Fruit fly (Drosophila melanogaster) whole organism, embryonic: ENCODE results near the gene CG3630.
A peak's percentile ranks its signal among the peaks of the same experiment; 100 is the strongest.

Experiments used
- Atf-2 ChIP-seq: fragments of 200-800 bp; sonication (Bioruptor generic); optimal IDR thresholded peaks from 2 replicates; lab custom pipeline; 2016; ENCODE audit warnings: missing biosample characterization, missing genetic modification characterization
- Atf3 ChIP-seq: fragments of 200-800 bp; sonication (Bioruptor generic); optimal IDR thresholded peaks from 3 replicates; lab custom pipeline; 2016; ENCODE audit warnings: missing biosample characterization, missing genetic modification characterization
- Bdp1 ChIP-seq: fragments of 200-800 bp; sonication (Bioruptor generic); optimal IDR thresholded peaks from 3 replicates; lab custom pipeline; 2016; ENCODE audit warnings: missing biosample characterization, missing genetic modification characterization
- CG10147 ChIP-seq: fragments of 200-800 bp; sonication (Bioruptor generic); optimal IDR thresholded peaks from 2 replicates; lab custom pipeline; 2019; ENCODE audit warnings: missing biosample characterization, mild to moderate bottlenecking, missing genetic modification characterization, moderate library complexity
- CG10959 ChIP-seq: fragments of 200-800 bp; sonication (Bioruptor generic); IDR thresholded peaks from 2 replicates; pipeline ENCODE4 v1.3.6; 2022; ENCODE audit warnings: missing biosample characterization, missing genetic modification characterization
- CG11398 ChIP-seq: fragments of 200-800 bp; sonication (Bioruptor generic); optimal IDR thresholded peaks from 2 replicates; lab custom pipeline; 2016; ENCODE audit warnings: missing biosample characterization, missing genetic modification characterization
- CG12299 ChIP-seq: fragments of 200-800 bp; sonication (Bioruptor generic); optimal IDR thresholded peaks from 2 replicates; lab custom pipeline; 2018; ENCODE audit warnings: missing biosample characterization, mild to moderate bottlenecking, missing genetic modification characterization
- CG13424 ChIP-seq: fragments of 200-800 bp; sonication (Bioruptor generic); optimal IDR thresholded peaks from 2 replicates; lab custom pipeline; 2019; ENCODE audit warnings: missing biosample characterization, mild to moderate bottlenecking, missing genetic modification characterization, moderate library complexity
- CG16813 ChIP-seq: fragments of 200-800 bp; sonication (Bioruptor generic); IDR thresholded peaks from 3 replicates; pipeline ENCODE4 v1.3.6; 2022; ENCODE audit warnings: missing biosample characterization, missing genetic modification characterization; ENCODE audit not compliant: partially characterized antibody
- CG17328 ChIP-seq: fragments of 200-800 bp; sonication (Bioruptor generic); IDR thresholded peaks from 2 replicates; pipeline ENCODE4 v1.3.6; 2022; ENCODE audit warnings: missing biosample characterization, missing genetic modification characterization
- CG17612 ChIP-seq: fragments of 200-800 bp; sonication (Bioruptor generic); IDR thresholded peaks from 2 replicates; pipeline ENCODE4 v1.3.6; 2022; ENCODE audit warnings: missing biosample characterization, missing genetic modification characterization
- CG2116 ChIP-seq: fragments of 200-800 bp; sonication (Bioruptor generic); optimal IDR thresholded peaks from 3 replicates; lab custom pipeline; 2018; ENCODE audit warnings: missing biosample characterization, mild to moderate bottlenecking, missing genetic modification characterization
- CG2712 ChIP-seq: fragments of 200-800 bp; optimal IDR thresholded peaks from 3 replicates; lab custom pipeline; 2019; ENCODE audit warnings: missing biosample characterization, mild to moderate bottlenecking, missing genetic modification characterization, moderate library complexity
- CG32772 ChIP-seq: fragments of 200-800 bp; sonication (Bioruptor generic); IDR thresholded peaks from 2 replicates; pipeline ENCODE4 v1.3.6; 2022; ENCODE audit warnings: missing biosample characterization, missing genetic modification characterization
- CG33557 ChIP-seq: fragments of 200-800 bp; sonication (Bioruptor generic); optimal IDR thresholded peaks from 2 replicates; lab custom pipeline; 2019; ENCODE audit warnings: missing biosample characterization, mild to moderate bottlenecking, missing genetic modification characterization, moderate library complexity
- CG43689 ChIP-seq: fragments of 200-800 bp; sonication (Bioruptor generic); IDR thresholded peaks from 2 replicates; pipeline ENCODE4 v1.3.6; 2022; ENCODE audit warnings: missing biosample characterization, missing genetic modification characterization
- CG5180 ChIP-seq: fragments of 200-800 bp; sonication (Bioruptor generic); optimal IDR thresholded peaks from 3 replicates; lab custom pipeline; 2017; ENCODE audit warnings: missing biosample characterization, missing genetic modification characterization, mild to moderate bottlenecking, moderate library complexity, missing genetic modification reagents
- CG5245 ChIP-seq: fragments of 200-800 bp; sonication (Bioruptor generic); optimal IDR thresholded peaks from 3 replicates; lab custom pipeline; 2016; ENCODE audit warnings: missing biosample characterization, missing genetic modification characterization
- CG7928 ChIP-seq: fragments of 200-800 bp; sonication (Bioruptor generic); optimal IDR thresholded peaks from 2 replicates; lab custom pipeline; 2017; ENCODE audit warnings: missing biosample characterization, mild to moderate bottlenecking, missing genetic modification characterization
- Chrac-16 ChIP-seq: fragments of 200-800 bp; sonication (Bioruptor generic); optimal IDR thresholded peaks from 3 replicates; lab custom pipeline; 2016; ENCODE audit warnings: missing biosample characterization, missing genetic modification characterization
- Deaf1 ChIP-seq: fragments of 200-800 bp; optimal IDR thresholded peaks from 3 replicates; lab custom pipeline; 2019; ENCODE audit warnings: missing biosample characterization, mild to moderate bottlenecking, missing genetic modification characterization, moderate library complexity
- Dll ChIP-seq: fragments of 200-800 bp; sonication (Bioruptor generic); IDR thresholded peaks from 4 replicates; pipeline ENCODE4 v1.3.6; 2022; ENCODE audit warnings: missing biosample characterization, missing genetic modification characterization; ENCODE audit not compliant: partially characterized antibody
- Dref ChIP-seq: fragments of 200-800 bp; sonication (Bioruptor generic); IDR thresholded peaks from 2 replicates; pipeline ENCODE4 v1.3.6; 2022; ENCODE audit warnings: missing biosample characterization, missing genetic modification characterization
- Drgx ChIP-seq: fragments of 200-800 bp; sonication (Bioruptor generic); IDR thresholded peaks from 2 replicates; pipeline ENCODE4 v1.3.6; 2022; ENCODE audit warnings: missing biosample characterization, missing genetic modification characterization
- E2f1 ChIP-seq: fragments of 200-800 bp; sonication (Bioruptor generic); IDR thresholded peaks from 2 replicates; pipeline ENCODE4 v1.3.6; 2022; ENCODE audit warnings: missing biosample characterization, missing genetic modification characterization
- Fer3 ChIP-seq: fragments of 200-800 bp; sonication (Bioruptor generic); optimal IDR thresholded peaks from 2 replicates; lab custom pipeline; 2018; ENCODE audit warnings: missing biosample characterization, mild to moderate bottlenecking, missing genetic modification characterization, moderate library complexity
- Jarid2 ChIP-seq: fragments of 200-800 bp; sonication (Bioruptor generic); optimal IDR thresholded peaks from 3 replicates; lab custom pipeline; 2017; ENCODE audit warnings: mild to moderate bottlenecking, missing biosample characterization, missing genetic modification reagents, missing genetic modification characterization
- Kr ChIP-seq: fragments of 200-800 bp; sonication (Bioruptor generic); optimal IDR thresholded peaks from 2 replicates; lab custom pipeline; 2017; ENCODE audit warnings: missing biosample characterization, mild to moderate bottlenecking, missing genetic modification characterization
- MESR4 ChIP-seq: fragments of 200-800 bp; sonication (Bioruptor generic); optimal IDR thresholded peaks from 2 replicates; lab custom pipeline; 2018; ENCODE audit warnings: missing biosample characterization, mild to moderate bottlenecking, missing genetic modification characterization, moderate library complexity
- Nf-YB ChIP-seq: fragments of 200-800 bp; sonication (Bioruptor generic); optimal IDR thresholded peaks from 3 replicates; lab custom pipeline; 2019; ENCODE audit warnings: missing biosample characterization, mild to moderate bottlenecking, missing genetic modification characterization, moderate library complexity
- ato ChIP-seq: fragments of 200-800 bp; sonication (Bioruptor generic); IDR thresholded peaks from 2 replicates; pipeline ENCODE4 v1.3.6; 2022; ENCODE audit warnings: missing biosample characterization, missing genetic modification characterization; ENCODE audit not compliant: partially characterized antibody
- br ChIP-seq: fragments of >200 bp; optimal IDR thresholded peaks from 2 replicates; lab custom pipeline; 2017
- caup ChIP-seq: fragments of 200-800 bp; sonication (Bioruptor generic); optimal IDR thresholded peaks from 3 replicates; lab custom pipeline; 2017; ENCODE audit warnings: missing biosample characterization, mild to moderate bottlenecking, missing genetic modification characterization, moderate library complexity; ENCODE audit not compliant: severe bottlenecking
- chif ChIP-seq, 2 experiments: fragments of 200-800 bp; sonication (Bioruptor generic); optimal IDR thresholded peaks; 3 replicates each; lab custom pipeline; 2016; ENCODE audit warnings: missing biosample characterization in 2 of 2, missing genetic modification characterization in 2 of 2
- ci ChIP-seq: fragments of 200-800 bp; sonication (Bioruptor generic); IDR thresholded peaks from 3 replicates; pipeline ENCODE4 v1.3.6; 2022; ENCODE audit warnings: missing biosample characterization, missing genetic modification characterization
- croc ChIP-seq: fragments of 200-800 bp; sonication (Bioruptor generic); conservative IDR thresholded peaks from 3 replicates; pipeline ENCODE4 v1.3.6; 2022; ENCODE audit warnings: missing biosample characterization, missing genetic modification characterization
- grau ChIP-seq: fragments of 200-800 bp; optimal IDR thresholded peaks from 3 replicates; lab custom pipeline; 2019; ENCODE audit warnings: missing biosample characterization, mild to moderate bottlenecking, missing genetic modification characterization, moderate library complexity
- gro ChIP-seq: fragments of 200-800 bp; sonication (Bioruptor generic); optimal IDR thresholded peaks from 2 replicates; lab custom pipeline; 2016; ENCODE audit warnings: missing biosample characterization, missing genetic modification characterization
- jigr1 ChIP-seq: fragments of 200-800 bp; sonication (Bioruptor generic); IDR thresholded peaks from 3 replicates; pipeline ENCODE4 v1.3.6; 2022; ENCODE audit warnings: missing biosample characterization, missing genetic modification characterization
- mirr ChIP-seq: fragments of 200-800 bp; sonication (Bioruptor generic); optimal IDR thresholded peaks from 3 replicates; lab custom pipeline; 2018; ENCODE audit warnings: missing biosample characterization, mild to moderate bottlenecking, missing genetic modification characterization
- nom ChIP-seq: fragments of 200-800 bp; sonication (Bioruptor generic); optimal IDR thresholded peaks from 2 replicates; lab custom pipeline; 2017; ENCODE audit warnings: missing biosample characterization, missing genetic modification characterization, mild to moderate bottlenecking, moderate library complexity, missing genetic modification reagents
- pnt ChIP-seq: fragments of 200-800 bp; sonication (Bioruptor generic); optimal IDR thresholded peaks from 3 replicates; lab custom pipeline; 2016; ENCODE audit warnings: missing biosample characterization, missing genetic modification characterization
- pzg ChIP-seq: fragments of 200-800 bp; sonication (Bioruptor generic); optimal IDR thresholded peaks from 3 replicates; lab custom pipeline; 2018; ENCODE audit warnings: missing biosample characterization, mild to moderate bottlenecking, missing genetic modification characterization, moderate library complexity
- row ChIP-seq: fragments of 200-800 bp; sonication (Bioruptor generic); IDR thresholded peaks from 3 replicates; pipeline ENCODE4 v1.3.6; 2022; ENCODE audit warnings: missing biosample characterization, missing genetic modification characterization
- salm ChIP-seq: fragments of 200-800 bp; sonication (Bioruptor generic); optimal IDR thresholded peaks from 2 replicates; lab custom pipeline; 2018; ENCODE audit warnings: missing biosample characterization, mild to moderate bottlenecking, missing genetic modification characterization
- slp2 ChIP-seq: fragments of 200-800 bp; sonication (Bioruptor generic); optimal IDR thresholded peaks from 2 replicates; lab custom pipeline; 2016; ENCODE audit warnings: missing biosample characterization, missing genetic modification characterization
- ssp ChIP-seq: fragments of 200-800 bp; sonication (Bioruptor generic); IDR thresholded peaks from 2 replicates; pipeline ENCODE4 v1.3.6; 2022; ENCODE audit warnings: missing biosample characterization, missing genetic modification characterization
- wor ChIP-seq: fragments of 200-800 bp; sonication (Bioruptor generic); IDR thresholded peaks from 2 replicates; pipeline ENCODE4 v1.3.6; 2022; ENCODE audit warnings: missing biosample characterization, missing genetic modification characterization
- zf30C ChIP-seq: fragments of 200-800 bp; sonication (Bioruptor generic); optimal IDR thresholded peaks from 3 replicates; lab custom pipeline; 2018; ENCODE audit warnings: missing biosample characterization, mild to moderate bottlenecking, missing genetic modification characterization

Gene CG3630

DNA sequence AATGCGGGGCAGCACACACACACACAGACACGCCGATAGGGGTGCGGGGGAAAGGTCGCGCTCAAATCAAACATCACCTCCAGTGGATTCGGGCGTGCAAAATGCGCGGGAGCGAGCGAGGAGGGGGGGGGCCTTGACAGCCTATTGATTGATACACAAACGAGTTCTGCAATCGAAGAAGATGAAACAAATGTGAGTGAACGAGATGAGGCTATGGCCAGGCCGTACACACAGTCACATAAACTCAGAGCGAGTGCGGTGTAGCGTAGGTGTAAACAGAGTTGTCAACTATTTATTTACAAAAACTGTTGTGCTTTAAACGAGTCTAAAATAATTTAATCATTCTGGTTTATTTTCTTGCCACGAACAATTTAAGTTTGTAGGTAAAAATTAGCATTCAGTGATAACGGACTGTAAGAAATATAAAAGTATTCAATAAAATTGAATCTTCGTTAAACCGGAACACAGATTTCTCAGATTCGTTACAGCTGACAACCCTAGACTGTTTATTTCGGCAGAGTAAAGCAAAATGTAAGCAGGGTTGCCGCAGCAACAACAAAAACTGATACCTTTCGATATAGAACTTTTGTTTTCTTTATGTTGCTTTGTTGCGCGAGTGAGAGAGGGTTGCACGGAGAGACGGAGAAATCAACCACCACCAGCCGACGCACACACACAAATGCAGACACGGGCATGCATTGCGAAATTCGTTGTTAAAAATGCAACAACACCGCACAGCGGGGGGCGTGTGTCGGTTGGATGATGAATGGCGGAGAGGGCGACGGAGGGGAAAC lies 26.8 kb upstream of the CG3630 start (continued):
- peak; percentile 77 for TF ChIP-seq Deaf1
- TF ChIP-seq CG2712 (tag; lab: Kevin White, UChicago) = peak; percentile 93
- peak; percentile 71 for TF ChIP-seq Atf3 (GFP tag; lab: Kevin White, UChicago)
- TF ChIP-seq salm = peak; percentile 88
- TF ChIP-seq slp2 (GFP tag; lab: Kevin White, UChicago) = peak; percentile 65
- TF ChIP-seq ci = peak; percentile 87
- TF ChIP-seq Fer3 = peak; percentile 92
- TF ChIP-seq Jarid2 = peak; percentile 63
- TF ChIP-seq pnt = peak; percentile 77
- peak; percentile 75 for TF ChIP-seq mirr (GFP tag; lab: Kevin White, UChicago)
- TF ChIP-seq gro (GFP tag; lab: Kevin White, UChicago) = peak; percentile 69
- TF ChIP-seq CG13424 (tag; lab: Kevin White, UChicago) = peak; percentile 94
- TF ChIP-seq chif (GFP tag; optimal IDR thresholded peaks at IDR 0.05; lab: Kevin White, UChicago) = peak; percentile 77 to 86
- TF ChIP-seq Nf-YB = peak; percentile 74
- TF ChIP-seq grau (tag; lab: Kevin White, UChicago) = peak; percentile 92
- TF ChIP-seq Dll (GFP tag; lab: Robert Waterston, UW) = no peak
- no peak for TF ChIP-seq CG16813 (GFP tag; lab: Robert Waterston, UW)
- peak; percentile 83 for TF ChIP-seq Atf-2 (GFP tag; lab: Kevin White, UChicago)
- peak; percentile 88 for TF ChIP-seq CG12299
- peak; percentile 77 for TF ChIP-seq Chrac-16 (GFP tag; lab: Kevin White, UChicago)
- TF ChIP-seq Dref (GFP tag; lab: Robert Waterston, UW) = no peak
- no peak for TF ChIP-seq CG43689 (GFP tag; lab: Robert Waterston, UW)
- TF ChIP-seq CG10959 = peak; percentile 71
- peak; percentile 64; the same call in 2 of the 3 replicates for TF ChIP-seq jigr1
- TF ChIP-seq CG10147 (GFP tag; lab: Kevin White, UChicago) = peak; percentile 87
- peak; percentile 81 for TF ChIP-seq CG5180 (GFP tag; lab: Kevin White, UChicago)
- TF ChIP-seq wor (GFP tag; lab: Robert Waterston, UW) = peak; percentile 53; the same call in 1 of the 2 replicates
- peak; percentile 17 for TF ChIP-seq MESR4
- TF ChIP-seq ato (GFP tag; lab: Robert Waterston, UW) = no peak
- peak; percentile 91 for TF ChIP-seq caup (GFP tag; lab: Kevin White, UChicago)
- TF ChIP-seq br (lab: Kevin White, UChicago) = no peak
- TF ChIP-seq CG17612 (GFP tag; lab: Robert Waterston, UW) = peak; percentile 28; the same call in 1 of the 2 replicates
- peak; percentile 91 for TF ChIP-seq CG33557 (GFP tag; lab: Kevin White, UChicago)
- TF ChIP-seq CG2116 (GFP tag; lab: Kevin White, UChicago) = peak; percentile 59
- peak; percentile 94 for TF ChIP-seq row (GFP tag; lab: Robert Waterston, UW)
- TF ChIP-seq pzg (GFP tag; lab: Kevin White, UChicago) = peak; percentile 2
- TF ChIP-seq Kr (GFP tag; lab: Kevin White, UChicago) = peak; percentile 34
- no peak for TF ChIP-seq zf30C
- TF ChIP-seq E2f1 = peak; percentile 82
- peak; percentile 79 for TF ChIP-seq CG17328 (GFP tag; lab: Robert Waterston, UW)
- peak; percentile 76 for TF ChIP-seq CG32772 (GFP tag; lab: Robert Waterston, UW)
- peak; percentile 75 for TF ChIP-seq CG11398 (GFP tag; lab: Kevin White, UChicago)
- TF ChIP-seq CG7928 (GFP tag; lab: Kevin White, UChicago) = peak; percentile 50
- peak; percentile 80 for TF ChIP-seq CG5245
- TF ChIP-seq Bdp1 (GFP tag; lab: Kevin White, UChicago) = peak; percentile 67
- peak; percentile 63 for TF ChIP-seq nom
- peak; percentile 76 for TF ChIP-seq croc (GFP tag; lab: Robert Waterston, UW)
- peak; percentile 69 for TF ChIP-seq ssp (GFP tag; lab: Robert Waterston, UW)
- TF ChIP-seq Drgx = peak; percentile 83
